Fruit fly (Drosophila melanogaster) whole organism, embryonic: ENCODE measurements around the gene CG13461.

Experiments
- Adf1 ChIP-seq: fragments of 200-800 bp; sonication (Bioruptor generic); IDR thresholded peaks from 2 replicates; pipeline ENCODE4 v1.3.6; 2022; ENCODE audit warnings: missing biosample characterization, missing genetic modification characterization
- Atf-2 ChIP-seq: fragments of 200-800 bp; sonication (Bioruptor generic); optimal IDR thresholded peaks from 2 replicates; lab custom pipeline; 2016; ENCODE audit warnings: missing biosample characterization, missing genetic modification characterization
- CG11560 ChIP-seq: fragments of 200-800 bp; sonication (Bioruptor generic); IDR thresholded peaks from 3 replicates; pipeline ENCODE4 v1.3.6; 2022; ENCODE audit warnings: missing biosample characterization, missing genetic modification characterization
- CG13775 ChIP-seq: fragments of 200-800 bp; sonication (Bioruptor generic); optimal IDR thresholded peaks from 3 replicates; lab custom pipeline; 2017; ENCODE audit warnings: missing biosample characterization, mild to moderate bottlenecking, missing genetic modification characterization
- CG1529 ChIP-seq: fragments of 200-800 bp; sonication (Bioruptor generic); optimal IDR thresholded peaks from 3 replicates; lab custom pipeline; 2018; ENCODE audit warnings: missing biosample characterization, missing genetic modification characterization
- CG17359 ChIP-seq: fragments of 200-800 bp; sonication (Bioruptor generic); optimal IDR thresholded peaks from 3 replicates; lab custom pipeline; 2018; ENCODE audit warnings: missing biosample characterization, mild to moderate bottlenecking, missing genetic modification characterization, moderate library complexity
- CG17385 ChIP-seq: fragments of 200-800 bp; sonication (Bioruptor generic); optimal IDR thresholded peaks from 3 replicates; lab custom pipeline; 2018; ENCODE audit warnings: missing biosample characterization, mild to moderate bottlenecking, missing genetic modification characterization
- CG2120 ChIP-seq: fragments of 200-800 bp; sonication (Bioruptor generic); optimal IDR thresholded peaks from 3 replicates; lab custom pipeline; 2016; ENCODE audit warnings: missing biosample characterization, missing genetic modification characterization
- CG2202 ChIP-seq: fragments of 200-800 bp; sonication (Bioruptor generic); optimal IDR thresholded peaks from 2 replicates; lab custom pipeline; 2018; ENCODE audit warnings: missing biosample characterization, mild to moderate bottlenecking, missing genetic modification characterization
- CG31441 ChIP-seq: fragments of 200-800 bp; sonication (Bioruptor generic); IDR thresholded peaks from 2 replicates; pipeline ENCODE4 v1.3.6; 2022; ENCODE audit warnings: missing biosample characterization, missing genetic modification characterization
- CG32767 ChIP-seq: fragments of 200-800 bp; sonication (Bioruptor generic); IDR thresholded peaks from 2 replicates; pipeline ENCODE4 v1.3.6; 2022; ENCODE audit warnings: missing biosample characterization, missing genetic modification characterization
- CG33213 ChIP-seq: fragments of 200-800 bp; sonication (Bioruptor generic); optimal IDR thresholded peaks from 3 replicates; lab custom pipeline; 2016; ENCODE audit warnings: missing biosample characterization, missing genetic modification characterization
- CG34422 ChIP-seq: fragments of 200-800 bp; sonication (Bioruptor generic); IDR thresholded peaks from 3 replicates; pipeline ENCODE4 v1.3.6; 2022; ENCODE audit warnings: missing biosample characterization, missing genetic modification characterization
- CG5245 ChIP-seq: fragments of 200-800 bp; sonication (Bioruptor generic); optimal IDR thresholded peaks from 3 replicates; lab custom pipeline; 2016; ENCODE audit warnings: missing biosample characterization, missing genetic modification characterization
- CG6654 ChIP-seq: fragments of 200-800 bp; sonication (Bioruptor generic); optimal IDR thresholded peaks from 2 replicates; lab custom pipeline; 2017; ENCODE audit warnings: missing biosample characterization, mild to moderate bottlenecking, missing genetic modification characterization
- CG6683 ChIP-seq: fragments of 200-800 bp; sonication (Bioruptor generic); optimal IDR thresholded peaks from 2 replicates; lab custom pipeline; 2017; ENCODE audit warnings: missing biosample characterization, mild to moderate bottlenecking, missing genetic modification characterization, missing genetic modification reagents
- CG6765 ChIP-seq: fragments of 200-800 bp; sonication (Bioruptor generic); optimal IDR thresholded peaks from 3 replicates; lab custom pipeline; 2017; ENCODE audit warnings: missing biosample characterization, mild to moderate bottlenecking, missing genetic modification characterization
- CG9609 ChIP-seq: fragments of 200-800 bp; sonication (Bioruptor generic); optimal IDR thresholded peaks from 3 replicates; lab custom pipeline; 2016; ENCODE audit warnings: missing biosample characterization, missing genetic modification characterization
- CG9727 ChIP-seq: fragments of 200-800 bp; sonication (Bioruptor generic); optimal IDR thresholded peaks from 3 replicates; lab custom pipeline; 2017; ENCODE audit warnings: missing biosample characterization, mild to moderate bottlenecking, missing genetic modification characterization
- CG9876 ChIP-seq: fragments of 200-800 bp; sonication (Bioruptor generic); optimal IDR thresholded peaks from 2 replicates; lab custom pipeline; 2016; ENCODE audit warnings: missing biosample characterization, missing genetic modification characterization
- Camta ChIP-seq: fragments of 200-800 bp; sonication (Bioruptor generic); optimal IDR thresholded peaks from 2 replicates; lab custom pipeline; 2016; ENCODE audit warnings: missing biosample characterization, missing genetic modification characterization
- CkIIα-i1 ChIP-seq: fragments of 200-800 bp; sonication (Bioruptor generic); IDR thresholded peaks from 2 replicates; pipeline ENCODE4 v1.3.6; 2022; ENCODE audit warnings: missing biosample characterization, missing genetic modification characterization
- CrebB ChIP-seq: fragments of 200-800 bp; sonication (Bioruptor generic); optimal IDR thresholded peaks from 3 replicates; lab custom pipeline; 2018; ENCODE audit warnings: missing biosample characterization, mild to moderate bottlenecking, missing genetic modification characterization
- Elba2 ChIP-seq: fragments of 200-800 bp; sonication (Bioruptor generic); optimal IDR thresholded peaks from 3 replicates; lab custom pipeline; 2016; ENCODE audit warnings: missing biosample characterization, missing genetic modification characterization
- Ets65A ChIP-seq: fragments of 200-800 bp; sonication (Bioruptor generic); peaks from one replicate; lab custom pipeline; 2016; ENCODE audit warnings: missing biosample characterization, missing genetic modification characterization
- Hmx ChIP-seq: fragments of 200-800 bp; sonication (Bioruptor generic); optimal IDR thresholded peaks from 2 replicates; lab custom pipeline; 2016; ENCODE audit warnings: missing biosample characterization, missing genetic modification characterization
- Hsf ChIP-seq: fragments of 200-800 bp; sonication (Bioruptor generic); optimal IDR thresholded peaks from 3 replicates; lab custom pipeline; 2016; ENCODE audit warnings: missing biosample characterization, missing genetic modification characterization
- MESR4 ChIP-seq: fragments of 200-800 bp; sonication (Bioruptor generic); optimal IDR thresholded peaks from 2 replicates; lab custom pipeline; 2018; ENCODE audit warnings: missing biosample characterization, mild to moderate bottlenecking, missing genetic modification characterization, moderate library complexity
- NC2α ChIP-seq: fragments of 200-800 bp; sonication (Bioruptor generic); optimal IDR thresholded peaks from 2 replicates; lab custom pipeline; 2016; ENCODE audit warnings: missing biosample characterization, missing genetic modification characterization
- NK7.1 ChIP-seq: fragments of 200-800 bp; sonication (Bioruptor generic); optimal IDR thresholded peaks from 3 replicates; lab custom pipeline; 2016; ENCODE audit warnings: missing biosample characterization, missing genetic modification characterization
- Neu2 ChIP-seq: fragments of 200-800 bp; sonication (Bioruptor generic); optimal IDR thresholded peaks from 3 replicates; lab custom pipeline; 2016; ENCODE audit warnings: missing biosample characterization, missing genetic modification characterization, borderline replicate concordance
- az2 ChIP-seq: fragments of 200-800 bp; sonication (Bioruptor generic); optimal IDR thresholded peaks from 3 replicates; lab custom pipeline; 2016; ENCODE audit warnings: missing biosample characterization, missing genetic modification characterization
- cato ChIP-seq: fragments of 200-800 bp; sonication (Bioruptor generic); optimal IDR thresholded peaks from 2 replicates; lab custom pipeline; 2016; ENCODE audit warnings: missing biosample characterization, missing genetic modification characterization, borderline replicate concordance
- chif ChIP-seq, 2 experiments: fragments of 200-800 bp; sonication (Bioruptor generic); optimal IDR thresholded peaks; 3 replicates each; lab custom pipeline; 2016; ENCODE audit warnings: missing biosample characterization in 2 of 2, missing genetic modification characterization in 2 of 2
- dati ChIP-seq: fragments of 200-800 bp; sonication (Bioruptor generic); IDR thresholded peaks from 2 replicates; pipeline ENCODE4 v1.3.6; 2022; ENCODE audit warnings: missing biosample characterization, missing genetic modification characterization
- dysf ChIP-seq: fragments of 200-800 bp; sonication (Bioruptor generic); IDR thresholded peaks from 3 replicates; pipeline ENCODE4 v1.3.6; 2022; ENCODE audit warnings: missing biosample characterization, missing genetic modification characterization
- esg ChIP-seq: fragments of 200-800 bp; sonication (Bioruptor generic); conservative IDR thresholded peaks from 2 replicates; pipeline ENCODE4 v1.3.6; 2022; ENCODE audit warnings: missing biosample characterization, missing genetic modification characterization
- fd96Cb ChIP-seq: fragments of 200-800 bp; sonication (Bioruptor generic); optimal IDR thresholded peaks from 2 replicates; lab custom pipeline; 2018; ENCODE audit warnings: missing biosample characterization, mild to moderate bottlenecking, missing genetic modification characterization, moderate library complexity
- jigr1 ChIP-seq: fragments of 200-800 bp; sonication (Bioruptor generic); IDR thresholded peaks from 3 replicates; pipeline ENCODE4 v1.3.6; 2022; ENCODE audit warnings: missing biosample characterization, missing genetic modification characterization
- luna ChIP-seq: fragments of 200-800 bp; sonication (Bioruptor generic); optimal IDR thresholded peaks from 2 replicates; lab custom pipeline; 2016; ENCODE audit warnings: missing biosample characterization, missing genetic modification characterization
- nau ChIP-seq: fragments of 200-800 bp; sonication (Bioruptor generic); optimal IDR thresholded peaks from 3 replicates; lab custom pipeline; 2017; ENCODE audit warnings: missing biosample characterization, mild to moderate bottlenecking, missing genetic modification characterization, missing genetic modification reagents
- nerfin-2 ChIP-seq: fragments of 200-800 bp; sonication (Bioruptor generic); IDR thresholded peaks from 2 replicates; pipeline ENCODE4 v1.3.6; 2022; ENCODE audit warnings: missing biosample characterization, missing genetic modification characterization; ENCODE audit not compliant: partially characterized antibody
- p53 ChIP-seq: fragments of 200-800 bp; sonication (Bioruptor generic); optimal IDR thresholded peaks from 2 replicates; lab custom pipeline; 2016; ENCODE audit warnings: missing biosample characterization, missing genetic modification characterization
- pan ChIP-seq, 4 experiments: fragments of >200 bp in 3 of 4; fragments of 200-800 bp in 1 of 4; sonication (Bioruptor generic) in 1 of 4; optimal IDR thresholded peaks in 3 of 4; IDR thresholded peaks in 1 of 4; 2 replicates each; pipeline versions ENCODE4 v1.3.6 to Lab custom; 2017 to 2022; ENCODE audit warnings: missing biosample characterization in 2 of 4, missing genetic modification characterization in 2 of 4, mixed read lengths in 1 of 4
- tio ChIP-seq: fragments of 200-800 bp; sonication (Bioruptor generic); optimal IDR thresholded peaks from 2 replicates; lab custom pipeline; 2017; ENCODE audit warnings: missing biosample characterization, missing genetic modification characterization, inconsistent platforms
- tx ChIP-seq: fragments of 200-800 bp; sonication (Bioruptor generic); optimal IDR thresholded peaks from 2 replicates; lab custom pipeline; 2016; ENCODE audit warnings: missing biosample characterization, missing genetic modification characterization
- usp ChIP-seq: fragments of >200 bp; optimal IDR thresholded peaks from 2 replicates; lab custom pipeline; 2017; ENCODE audit warnings: missing biosample characterization, missing genetic modification characterization
- wek ChIP-seq: fragments of 200-800 bp; sonication (Bioruptor generic); optimal IDR thresholded peaks from 3 replicates; lab custom pipeline; 2018; ENCODE audit warnings: missing biosample characterization, mild to moderate bottlenecking, missing genetic modification characterization, moderate library complexity
- yki ChIP-seq: fragments of >200 bp; optimal IDR thresholded peaks from 3 replicates; lab custom pipeline; 2018
- zf30C ChIP-seq: fragments of 200-800 bp; sonication (Bioruptor generic); optimal IDR thresholded peaks from 3 replicates; lab custom pipeline; 2018; ENCODE audit warnings: missing biosample characterization, mild to moderate bottlenecking, missing genetic modification characterization

The CG13461 gene

DNA sequence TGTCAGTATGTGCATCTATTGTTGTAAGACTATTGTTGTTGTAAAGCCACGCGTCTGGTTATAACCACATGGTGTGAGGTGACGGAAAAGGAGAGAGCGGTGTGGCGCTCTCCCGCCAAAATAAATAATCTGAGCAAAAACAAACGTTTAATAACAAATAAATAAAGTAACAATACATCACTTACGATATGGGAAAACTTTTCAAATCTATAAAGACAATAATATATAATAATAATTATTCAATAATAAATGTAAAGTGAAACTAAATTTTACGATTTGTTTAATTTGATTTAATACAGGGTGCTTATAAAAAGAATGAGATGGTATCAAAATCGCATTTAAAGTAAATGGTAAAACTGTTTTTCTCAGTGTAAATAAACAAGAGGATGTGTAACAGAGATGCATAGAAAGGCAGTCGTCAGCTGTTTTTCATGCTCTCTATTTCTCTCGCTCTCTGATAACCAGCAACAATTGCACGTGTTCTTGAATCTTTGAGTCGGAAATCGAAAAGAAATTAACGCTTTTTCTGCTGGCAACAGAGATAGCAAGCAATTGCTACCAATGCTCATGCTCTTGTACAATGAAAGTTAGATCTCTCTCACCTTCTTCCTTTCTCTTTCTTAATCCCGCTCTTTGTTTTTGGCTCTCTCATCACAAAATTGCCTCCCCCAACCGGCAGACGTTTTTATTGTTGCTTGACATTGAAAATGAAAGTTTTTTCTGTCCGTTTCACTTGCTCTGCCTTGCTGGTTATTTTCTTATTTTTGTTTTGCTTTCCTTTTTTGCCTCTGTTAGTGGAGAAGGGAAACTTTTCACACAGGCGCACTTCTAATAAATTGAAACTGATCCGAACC, 46.6 kb upstream of the CG13461 start (continued):
- TF ChIP-seq Atf-2 (GFP tag; lab: Kevin White, UChicago) (peak; percentile 0), pan (optimal IDR thresholded peaks at IDR 0.05; lab: Kevin White, UChicago) (no peak), pan (GFP tag; optimal IDR thresholded peaks at IDR 0.05 in 1 of 2, IDR thresholded peaks at IDR 0.05 in 1 of 2) (peak in 1 of 2 experiments; percentile 91), chif (GFP tag; optimal IDR thresholded peaks at IDR 0.05; lab: Kevin White, UChicago) (no peak), cato (GFP tag; lab: Kevin White, UChicago) (peak; percentile 56), Hmx (GFP tag; lab: Kevin White, UChicago) (no peak), CG31441 (GFP tag; lab: Robert Waterston, UW) (peak; percentile 98), p53 (GFP tag; lab: Kevin White, UChicago) (peak; percentile 13), CrebB (tag; lab: Kevin White, UChicago) (peak; percentile 50), CG1529 (GFP tag; lab: Kevin White, UChicago) (peak; percentile 64), CG32767 (peak; percentile 87), Elba2 (GFP tag; lab: Kevin White, UChicago) (no peak), Hsf (GFP tag; lab: Kevin White, UChicago) (peak; percentile 45), Camta (GFP tag; lab: Kevin White, UChicago) (no peak), CG5245 (peak; percentile 37), CG6765 (GFP tag; lab: Kevin White, UChicago) (peak; percentile 88), Neu2 (no peak), usp (GFP tag; lab: Kevin White, UChicago) (no peak), Ets65A (GFP tag; lab: Kevin White, UChicago) (peak; percentile 52), CG13775 (peak; percentile 75), az2 (GFP tag; lab: Kevin White, UChicago) (peak; percentile 80), MESR4 (GFP tag; lab: Kevin White, UChicago) (no peak), zf30C (GFP tag; lab: Kevin White, UChicago) (peak; percentile 91), CG34422 (GFP tag; lab: Robert Waterston, UW) (peak; percentile 86), CkIIα-i1 (no peak), luna (no peak), CG6683 (GFP tag; lab: Kevin White, UChicago) (peak; percentile 91), CG17385 (GFP tag; lab: Kevin White, UChicago) (peak; percentile 82), nau (GFP tag; lab: Kevin White, UChicago) (peak; percentile 80), tio (GFP tag; lab: Kevin White, UChicago) (peak; percentile 78), dati (GFP tag; lab: Robert Waterston, UW) (no peak), nerfin-2 (GFP tag; lab: Robert Waterston, UW) (no peak), Adf1 (GFP tag; lab: Robert Waterston, UW) (no peak), NC2α (GFP tag; lab: Kevin White, UChicago) (no peak), CG9727 (GFP tag; lab: Kevin White, UChicago) (peak; percentile 88), CG6654 (GFP tag; lab: Kevin White, UChicago) (peak; percentile 63), esg (GFP tag; lab: Robert Waterston, UW) (peak; percentile 53; the same call in 1 of the 2 replicates), jigr1 (0 out of 3 replicates have a peak, but pooled peaks have one; percentile 7), CG9876 (GFP tag; lab: Kevin White, UChicago) (no peak), CG17359 (tag; lab: Kevin White, UChicago) (peak; percentile 91), tx (GFP tag; lab: Kevin White, UChicago) (no peak), CG2120 (peak; percentile 40), fd96Cb (tag; lab: Kevin White, UChicago) (peak; percentile 94), CG2202 (peak; percentile 72), CG11560 (no peak), wek (no peak), CG9609 (peak; percentile 3), CG33213 (GFP tag; lab: Kevin White, UChicago) (no peak), NK7.1 (GFP tag; lab: Kevin White, UChicago) (peak; percentile 58), dysf (GFP tag; lab: Robert Waterston, UW) (peak; percentile 82), yki (peak; percentile 23)
